Fruit fly (Drosophila melanogaster) Kc167 (cell line): ENCODE results near the gene CG3587.

Experiments used
- Myc ChIP-seq: fragments of >200 bp; optimal IDR thresholded peaks from 2 replicates; lab custom pipeline; 2017; ENCODE audit warnings: missing external identifiers
- Sin3A ChIP-seq: fragments of >200 bp; optimal IDR thresholded peaks from 2 replicates; lab custom pipeline; 2018; ENCODE audit warnings: missing external identifiers
- h ChIP-seq: fragments of >200 bp; optimal IDR thresholded peaks from 3 replicates; lab custom pipeline; 2018; ENCODE audit warnings: missing external identifiers
- insv ChIP-seq: fragments of >200 bp; optimal IDR thresholded peaks from 3 replicates; lab custom pipeline; 2018; ENCODE audit warnings: missing external identifiers
- psq ChIP-seq: fragments of >200 bp; optimal IDR thresholded peaks from 2 replicates; lab custom pipeline; 2017; ENCODE audit warnings: missing external identifiers
- ttk ChIP-seq: sonication (Bioruptor generic); optimal IDR thresholded peaks from 2 replicates; lab custom pipeline; 2017; ENCODE audit warnings: missing external identifiers

Gene CG3587

dm6 chrX:1922765-1923501 lies 17.2 kb upstream of the CG3587 start, which contains the start of the genes eIF2Bepsilon and Ocrl:
eIF2Bepsilon (minus strand) TSS chrX:1922874.
Ocrl (plus strand) TSS chrX:1922981.
- TF ChIP-seq h: no peak
- TF ChIP-seq insv (lab: Kevin White, UChicago): peak; percentile 93

dm6 chrX:1927473-1928306 lies 12.4 kb upstream of the CG3587 start, which contains the start of gene CG11596:
CG11596 (plus strand) TSS chrX:1927683.
- TF ChIP-seq insv (lab: Kevin White, UChicago): no peak
- TF ChIP-seq ttk (lab: Kevin White, UChicago): no peak
- TF ChIP-seq Myc: no peak
- TF ChIP-seq psq (lab: Kevin White, UChicago): no peak
- no peak for TF ChIP-seq h
- no peak for TF ChIP-seq Sin3A (lab: Kevin White, UChicago)

dm6 chrX:1941669-1942092 lies 1.6 kb downstream of the CG3587 start, which contains the start of gene Hr4:
Hr4 (plus strand) TSS chrX:1941940.
- TF ChIP-seq insv (lab: Kevin White, UChicago): no peak
- no peak for TF ChIP-seq Myc
- no peak for TF ChIP-seq psq (lab: Kevin White, UChicago)
- no peak for TF ChIP-seq h
- TF ChIP-seq ttk (lab: Kevin White, UChicago): no peak
- no peak for TF ChIP-seq Sin3A (lab: Kevin White, UChicago)

- TF ChIP-seq insv (lab: Kevin White, UChicago) (no peak), Sin3A (lab: Kevin White, UChicago) (no peak), ttk (lab: Kevin White, UChicago) (no peak), psq (lab: Kevin White, UChicago) (no peak), Myc (no peak), h (no peak)
These were observed 3.5 kb downstream of the CG3587 start for dm6 chrX:1943337-1944244.

- TF ChIP-seq h: no peak
- no peak for TF ChIP-seq ttk (lab: Kevin White, UChicago)
- no peak for TF ChIP-seq Myc
- no peak for TF ChIP-seq insv (lab: Kevin White, UChicago)
- no peak for TF ChIP-seq psq (lab: Kevin White, UChicago)
- TF ChIP-seq Sin3A (lab: Kevin White, UChicago): no peak
These were observed 4.4 kb downstream of the CG3587 start for dm6 chrX:1944245-1945114.

- no peak for TF ChIP-seq insv (lab: Kevin White, UChicago)
- TF ChIP-seq Sin3A (lab: Kevin White, UChicago): no peak
These were observed 5.1 kb downstream of the CG3587 start for dm6 chrX:1945241-1945640.

dm6 chrX:1947178-1947872 lies 7.2 kb downstream of the CG3587 start:
- TF ChIP-seq insv (lab: Kevin White, UChicago) (no peak), Sin3A (lab: Kevin White, UChicago) (no peak), Myc (no peak), psq (lab: Kevin White, UChicago) (no peak), ttk (lab: Kevin White, UChicago) (no peak), h (no peak)

dm6 chrX:1947900-1948374 lies 7.8 kb downstream of the CG3587 start:
- TF ChIP-seq insv (lab: Kevin White, UChicago) (no peak), Sin3A (lab: Kevin White, UChicago) (no peak), h (no peak), psq (lab: Kevin White, UChicago) (no peak), Myc (no peak), ttk (lab: Kevin White, UChicago) (no peak)

- TF ChIP-seq psq (lab: Kevin White, UChicago) (no peak), Sin3A (lab: Kevin White, UChicago) (no peak)
These were observed 8.5 kb downstream of the CG3587 start for dm6 chrX:1948508-1949065.

dm6 chrX:1949598-1949997 lies 9.5 kb downstream of the CG3587 start:
- no peak for TF ChIP-seq ttk (lab: Kevin White, UChicago)
- TF ChIP-seq Sin3A (lab: Kevin White, UChicago): no peak
- TF ChIP-seq insv (lab: Kevin White, UChicago): no peak
- no peak for TF ChIP-seq h
- no peak for TF ChIP-seq psq (lab: Kevin White, UChicago)
- no peak for TF ChIP-seq Myc
